Fruit fly (Drosophila melanogaster) whole organism: ENCODE results near the gene CG43088.

Experiments used
- EcR ChIP-seq, 2 experiments: fragments of >200 bp; optimal IDR thresholded peaks; 2 replicates each; lab custom pipeline; 2017; ENCODE audit warnings: missing biosample characterization in 2 of 2, missing genetic modification characterization in 2 of 2, missing genetic modification reagents in 2 of 2
- pan ChIP-seq: fragments of >200 bp; optimal IDR thresholded peaks from 2 replicates; lab custom pipeline; 2017
- psq ChIP-seq: fragments of >200 bp; optimal IDR thresholded peaks from 2 replicates; lab custom pipeline; 2017

DNA sequence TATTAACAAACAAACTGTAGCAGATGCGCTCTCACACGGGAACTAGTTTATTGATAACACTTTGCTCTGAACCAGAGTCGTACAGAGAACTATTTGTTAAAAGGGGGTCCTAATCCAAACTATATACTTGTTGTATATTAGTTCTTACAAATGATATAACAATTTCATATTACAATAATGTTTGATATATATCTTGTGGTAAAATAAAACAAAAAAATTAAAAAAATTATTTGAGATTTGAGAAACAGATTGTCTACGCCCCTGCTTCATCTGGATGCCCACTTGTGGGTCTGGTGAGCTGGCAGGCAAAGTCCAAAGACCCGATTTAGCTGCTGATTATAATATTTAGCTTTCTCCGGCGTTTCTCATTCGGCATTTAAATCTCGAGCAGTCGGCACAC, 23.0 kb upstream of the CG43088 start, which contains the start of gene CG5321:
- TF ChIP-seq pan, result no peak
- no peak for TF ChIP-seq psq (lab: Kevin White, UChicago)
- TF ChIP-seq EcR (GFP tag; optimal IDR thresholded peaks at IDR 0.05; lab: Kevin White, UChicago), result no peak
